Worm (Caenorhabditis elegans) whole organism, young adult: Measurements from ENCODE around the gene M02B7.7.

Experiments
- K12H6.12 ChIP-seq: fragments of 200-800 bp; sonication (Bioruptor generic); optimal IDR thresholded peaks from 2 replicates; lab custom pipeline; 2018; ENCODE audit warnings: mild to moderate bottlenecking, missing genetic modification characterization, missing compliant biosample characterization
- cebp-2 ChIP-seq: fragments of 200-800 bp; sonication (Bioruptor generic); IDR thresholded peaks from 2 replicates; pipeline ENCODE4 v1.3.6; 2022; ENCODE audit warnings: missing genetic modification characterization, missing compliant biosample characterization
- egrh-3 ChIP-seq: fragments of 200-800 bp; sonication (Bioruptor generic); IDR thresholded peaks from 2 replicates; pipeline ENCODE4 v1.3.6; 2022; ENCODE audit warnings: missing genetic modification reagents, missing genetic modification characterization, missing compliant biosample characterization
- madf-10 ChIP-seq: sonication (generic microtip); optimal IDR thresholded peaks from 2 replicates; lab custom pipeline; 2016; ENCODE audit warnings: mild to moderate bottlenecking, missing genetic modification characterization, missing compliant biosample characterization
- mxl-1 ChIP-seq: sonication (generic microtip); optimal IDR thresholded peaks from 2 replicates; lab custom pipeline; 2016; ENCODE audit warnings: missing genetic modification characterization, missing compliant biosample characterization
- sea-2 ChIP-seq: fragments of 200-800 bp; sonication (Bioruptor generic); IDR thresholded peaks from 2 replicates; pipeline ENCODE4 v1.3.6; 2022; ENCODE audit warnings: missing genetic modification characterization, missing compliant biosample characterization
- snpc-4 ChIP-seq, 5 experiments: fragments of 150-350 bp in 1 of 5; sonication (generic microtip) in 4 of 5; optimal IDR thresholded peaks; 2 replicates each; lab custom pipeline; 2014 to 2018; ENCODE audit warnings: missing genetic modification characterization in 5 of 5, missing biosample characterization in 3 of 5, antibody characterized with exemption in 2 of 5, mild to moderate bottlenecking in 2 of 5, missing compliant biosample characterization in 2 of 5, missing genotype in 2 of 5, moderate library complexity in 2 of 5, missing genetic modification reagents in 1 of 5
- sptf-2 ChIP-seq: fragments of 200-800 bp; sonication (Bioruptor generic); optimal IDR thresholded peaks from 2 replicates; lab custom pipeline; 2018; ENCODE audit warnings: mild to moderate bottlenecking, missing genetic modification characterization, missing compliant biosample characterization

ce11 chrIV:3765457-3765856 lies 41.5 kb downstream of the M02B7.7 start:
- TF ChIP-seq sptf-2 (no peak), madf-10 (tag; lab: Kevin White, UChicago) (no peak), mxl-1 (tag; lab: Kevin White, UChicago) (no peak), egrh-3 (no peak), snpc-4 (GFP tag; optimal IDR thresholded peaks at IDR 0.05; lab: Kevin White, UChicago) (no peak), snpc-4 (tag; optimal IDR thresholded peaks at IDR 0.05; lab: Kevin White, UChicago) (no peak), cebp-2 (GFP tag; lab: Robert Waterston, UW) (no peak), sea-2 (GFP tag; lab: Robert Waterston, UW) (no peak), K12H6.12 (no peak)
